Fruit fly (Drosophila melanogaster) whole organism, embryonic: Measurements from ENCODE around the gene CG31174.

ENCODE experiments used
- B-H2 ChIP-seq: fragments of 200-800 bp; sonication (Bioruptor generic); optimal IDR thresholded peaks from 2 replicates; lab custom pipeline; 2018; ENCODE audit warnings: missing biosample characterization, mild to moderate bottlenecking, missing genetic modification characterization
- BEAF-32 ChIP-seq: fragments of 200-800 bp; sonication (Bioruptor generic); optimal IDR thresholded peaks from 3 replicates; lab custom pipeline; 2017; ENCODE audit warnings: missing biosample characterization, missing genetic modification characterization, mild to moderate bottlenecking, moderate library complexity, missing genetic modification reagents
- CG10959 ChIP-seq: fragments of 200-800 bp; sonication (Bioruptor generic); IDR thresholded peaks from 2 replicates; pipeline ENCODE4 v1.3.6; 2022; ENCODE audit warnings: missing biosample characterization, missing genetic modification characterization
- CG12155 ChIP-seq: fragments of 200-800 bp; sonication (Bioruptor generic); optimal IDR thresholded peaks from 3 replicates; lab custom pipeline; 2016; ENCODE audit warnings: missing biosample characterization, missing genetic modification characterization
- CG13123 ChIP-seq: fragments of 200-800 bp; sonication (Bioruptor generic); optimal IDR thresholded peaks from 2 replicates; lab custom pipeline; 2016; ENCODE audit warnings: missing biosample characterization, missing genetic modification characterization
- CG13287 ChIP-seq: fragments of 200-800 bp; sonication (Bioruptor generic); IDR thresholded peaks from 2 replicates; pipeline ENCODE4 v1.3.6; 2022; ENCODE audit warnings: missing biosample characterization, missing genetic modification characterization; ENCODE audit not compliant: partially characterized antibody
- CG13296 ChIP-seq: fragments of 200-800 bp; sonication (Bioruptor generic); optimal IDR thresholded peaks from 3 replicates; lab custom pipeline; 2018; ENCODE audit warnings: missing biosample characterization, mild to moderate bottlenecking, missing genetic modification characterization
- CG14965 ChIP-seq: fragments of 200-800 bp; sonication (Bioruptor generic); optimal IDR thresholded peaks from 2 replicates; lab custom pipeline; 2016; ENCODE audit warnings: missing biosample characterization, missing genetic modification characterization, borderline replicate concordance
- CG15696 ChIP-seq: fragments of 200-800 bp; sonication (Bioruptor generic); optimal IDR thresholded peaks from 2 replicates; lab custom pipeline; 2019; ENCODE audit warnings: missing biosample characterization, mild to moderate bottlenecking, missing genetic modification characterization, moderate library complexity
- CG16813 ChIP-seq: fragments of 200-800 bp; sonication (Bioruptor generic); IDR thresholded peaks from 3 replicates; pipeline ENCODE4 v1.3.6; 2022; ENCODE audit warnings: missing biosample characterization, missing genetic modification characterization; ENCODE audit not compliant: partially characterized antibody
- CG17802 ChIP-seq: fragments of 200-800 bp; sonication (Bioruptor generic); optimal IDR thresholded peaks from 2 replicates; lab custom pipeline; 2018; ENCODE audit warnings: missing biosample characterization, mild to moderate bottlenecking, missing genetic modification characterization, moderate library complexity
- CG18599 ChIP-seq: fragments of 200-800 bp; sonication (Bioruptor generic); optimal IDR thresholded peaks from 3 replicates; lab custom pipeline; 2017; ENCODE audit warnings: missing biosample characterization, missing genetic modification characterization, mild to moderate bottlenecking, moderate library complexity, missing genetic modification reagents
- CG2116 ChIP-seq: fragments of 200-800 bp; sonication (Bioruptor generic); optimal IDR thresholded peaks from 3 replicates; lab custom pipeline; 2018; ENCODE audit warnings: missing biosample characterization, mild to moderate bottlenecking, missing genetic modification characterization
- CG34376 ChIP-seq: fragments of 200-800 bp; sonication (Bioruptor generic); optimal IDR thresholded peaks from 2 replicates; lab custom pipeline; 2018; ENCODE audit warnings: missing biosample characterization, mild to moderate bottlenecking, missing genetic modification characterization
- CG34422 ChIP-seq: fragments of 200-800 bp; sonication (Bioruptor generic); IDR thresholded peaks from 3 replicates; pipeline ENCODE4 v1.3.6; 2022; ENCODE audit warnings: missing biosample characterization, missing genetic modification characterization
- CG3838 ChIP-seq: fragments of 200-800 bp; sonication (Bioruptor generic); optimal IDR thresholded peaks from 3 replicates; lab custom pipeline; 2016; ENCODE audit warnings: missing biosample characterization, missing genetic modification characterization
- CG3847 ChIP-seq: fragments of 200-800 bp; sonication (Bioruptor generic); IDR thresholded peaks from 2 replicates; pipeline ENCODE4 v1.3.6; 2022; ENCODE audit warnings: missing biosample characterization, missing genetic modification characterization
- CG7357 ChIP-seq: fragments of 200-800 bp; sonication (Bioruptor generic); IDR thresholded peaks from 3 replicates; pipeline ENCODE4 v1.3.6; 2022; ENCODE audit warnings: missing biosample characterization, missing genetic modification characterization
- CG7786 ChIP-seq: fragments of 200-800 bp; sonication (Bioruptor generic); optimal IDR thresholded peaks from 2 replicates; lab custom pipeline; 2016; ENCODE audit warnings: missing biosample characterization, missing genetic modification characterization
- CG8290 ChIP-seq, 3 experiments: fragments of 200-800 bp; sonication (Bioruptor generic); optimal IDR thresholded peaks; 2 replicates each; lab custom pipeline; 2016 to 2019; ENCODE audit warnings: missing biosample characterization in 3 of 3, missing genetic modification characterization in 3 of 3, mild to moderate bottlenecking in 2 of 3, moderate library complexity in 1 of 3
- CG8359 ChIP-seq: fragments of 200-800 bp; sonication (Bioruptor generic); optimal IDR thresholded peaks from 2 replicates; lab custom pipeline; 2017; ENCODE audit warnings: missing biosample characterization, mild to moderate bottlenecking, missing genetic modification characterization, borderline replicate concordance
- D19B ChIP-seq: fragments of 200-800 bp; sonication (Bioruptor generic); optimal IDR thresholded peaks from 2 replicates; lab custom pipeline; 2017; ENCODE audit warnings: missing biosample characterization, mild to moderate bottlenecking, missing genetic modification characterization
- Dp ChIP-seq: fragments of 200-800 bp; sonication (Bioruptor generic); optimal IDR thresholded peaks from 2 replicates; lab custom pipeline; 2018; ENCODE audit warnings: missing biosample characterization, mild to moderate bottlenecking, missing genetic modification characterization, moderate library complexity
- Eip74EF ChIP-seq, 2 experiments: fragments of 200-800 bp in 1 of 2; fragments of >200 bp in 1 of 2; sonication (Bioruptor generic) in 1 of 2; optimal IDR thresholded peaks; 2 replicates each; lab custom pipeline; 2017 to 2019; ENCODE audit warnings: missing biosample characterization in 2 of 2, missing genetic modification characterization in 2 of 2, mild to moderate bottlenecking in 1 of 2, moderate library complexity in 1 of 2
- Mes4 ChIP-seq: fragments of 200-800 bp; sonication (Bioruptor generic); optimal IDR thresholded peaks from 2 replicates; lab custom pipeline; 2016; ENCODE audit warnings: missing biosample characterization, missing genetic modification characterization
- Nf-YA ChIP-seq: fragments of 200-800 bp; sonication (Bioruptor generic); IDR thresholded peaks from 2 replicates; pipeline ENCODE4 v1.3.6; 2022; ENCODE audit warnings: missing biosample characterization, missing genetic modification characterization
- Optix ChIP-seq: fragments of 200-800 bp; sonication (Bioruptor generic); IDR thresholded peaks from 3 replicates; pipeline ENCODE4 v1.3.6; 2022; ENCODE audit warnings: missing biosample characterization, missing genetic modification characterization
- Spps ChIP-seq: fragments of 200-800 bp; sonication (Bioruptor generic); optimal IDR thresholded peaks from 2 replicates; lab custom pipeline; 2018; ENCODE audit warnings: missing biosample characterization, mild to moderate bottlenecking, missing genetic modification characterization
- Sry-δ ChIP-seq: fragments of 200-800 bp; sonication (Bioruptor generic); optimal IDR thresholded peaks from 2 replicates; lab custom pipeline; 2016; ENCODE audit warnings: missing biosample characterization, missing genetic modification characterization
- YL-1 ChIP-seq: fragments of 200-800 bp; sonication (Bioruptor generic); optimal IDR thresholded peaks from 3 replicates; lab custom pipeline; 2017; ENCODE audit warnings: missing biosample characterization, mild to moderate bottlenecking, missing genetic modification characterization
- amos ChIP-seq: fragments of 200-800 bp; sonication (Bioruptor generic); IDR thresholded peaks from 2 replicates; pipeline ENCODE4 v1.3.6; 2022; ENCODE audit warnings: missing biosample characterization, missing genetic modification characterization; ENCODE audit not compliant: partially characterized antibody
- bbx ChIP-seq: fragments of 200-800 bp; sonication (Bioruptor generic); IDR thresholded peaks from 2 replicates; pipeline ENCODE4 v1.3.6; 2022; ENCODE audit warnings: missing biosample characterization, missing genetic modification characterization; ENCODE audit not compliant: partially characterized antibody
- bcd ChIP-seq: fragments of 200-800 bp; sonication (Bioruptor generic); optimal IDR thresholded peaks from 2 replicates; lab custom pipeline; 2017; ENCODE audit warnings: missing biosample characterization, mild to moderate bottlenecking, missing genetic modification characterization
- bowl ChIP-seq: fragments of 200-800 bp; sonication (Bioruptor generic); IDR thresholded peaks from 2 replicates; pipeline ENCODE4 v1.3.6; 2022; ENCODE audit warnings: missing biosample characterization, missing genetic modification characterization
- caup ChIP-seq: fragments of 200-800 bp; sonication (Bioruptor generic); optimal IDR thresholded peaks from 3 replicates; lab custom pipeline; 2017; ENCODE audit warnings: missing biosample characterization, mild to moderate bottlenecking, missing genetic modification characterization, moderate library complexity; ENCODE audit not compliant: severe bottlenecking
- chif ChIP-seq, 2 experiments: fragments of 200-800 bp; sonication (Bioruptor generic); optimal IDR thresholded peaks; 3 replicates each; lab custom pipeline; 2016; ENCODE audit warnings: missing biosample characterization in 2 of 2, missing genetic modification characterization in 2 of 2
- corto ChIP-seq: fragments of 200-800 bp; sonication (Bioruptor generic); optimal IDR thresholded peaks from 2 replicates; lab custom pipeline; 2016; ENCODE audit warnings: missing biosample characterization, mild to moderate bottlenecking, missing genetic modification characterization, moderate library complexity
- dati ChIP-seq: fragments of 200-800 bp; sonication (Bioruptor generic); IDR thresholded peaks from 2 replicates; pipeline ENCODE4 v1.3.6; 2022; ENCODE audit warnings: missing biosample characterization, missing genetic modification characterization
- dmrt99B ChIP-seq: fragments of 200-800 bp; sonication (Bioruptor generic); optimal IDR thresholded peaks from 2 replicates; lab custom pipeline; 2018; ENCODE audit warnings: missing biosample characterization, mild to moderate bottlenecking, missing genetic modification characterization, moderate library complexity
- esg ChIP-seq: fragments of 200-800 bp; sonication (Bioruptor generic); conservative IDR thresholded peaks from 2 replicates; pipeline ENCODE4 v1.3.6; 2022; ENCODE audit warnings: missing biosample characterization, missing genetic modification characterization
- exex ChIP-seq: fragments of 200-800 bp; sonication (Bioruptor generic); optimal IDR thresholded peaks from 4 replicates; lab custom pipeline; 2018; ENCODE audit warnings: missing biosample characterization, mild to moderate bottlenecking, missing genetic modification characterization, moderate library complexity
- gro ChIP-seq: fragments of 200-800 bp; sonication (Bioruptor generic); optimal IDR thresholded peaks from 2 replicates; lab custom pipeline; 2016; ENCODE audit warnings: missing biosample characterization, missing genetic modification characterization
- her ChIP-seq: fragments of 200-800 bp; sonication (Bioruptor generic); optimal IDR thresholded peaks from 2 replicates; lab custom pipeline; 2016; ENCODE audit warnings: missing biosample characterization, missing genetic modification characterization
- kah ChIP-seq: fragments of 200-800 bp; sonication (Bioruptor generic); optimal IDR thresholded peaks from 2 replicates; lab custom pipeline; 2018; ENCODE audit warnings: missing biosample characterization, mild to moderate bottlenecking, missing genetic modification characterization
- nerfin-2 ChIP-seq: fragments of 200-800 bp; sonication (Bioruptor generic); IDR thresholded peaks from 2 replicates; pipeline ENCODE4 v1.3.6; 2022; ENCODE audit warnings: missing biosample characterization, missing genetic modification characterization; ENCODE audit not compliant: partially characterized antibody
- org-1 ChIP-seq: fragments of 200-800 bp; sonication (Bioruptor generic); optimal IDR thresholded peaks from 2 replicates; lab custom pipeline; 2017; ENCODE audit warnings: missing biosample characterization, missing genetic modification characterization
- zen2 ChIP-seq: fragments of 200-800 bp; sonication (Bioruptor generic); IDR thresholded peaks from 3 replicates; pipeline ENCODE4 v1.3.6; 2022; ENCODE audit warnings: missing biosample characterization, missing genetic modification characterization; ENCODE audit not compliant: partially characterized antibody

CG31174 gene

dm6 chr3R:21862137-21862850, 7.0 kb downstream of the CG31174 start (continued):
- TF ChIP-seq nerfin-2 (GFP tag; lab: Robert Waterston, UW) (no peak), CG15696 (tag; lab: Kevin White, UChicago) (no peak), YL-1 (GFP tag; lab: Kevin White, UChicago) (peak; percentile 46), CG13296 (GFP tag; lab: Kevin White, UChicago) (no peak), CG34422 (GFP tag; lab: Robert Waterston, UW) (peak; percentile 74), CG18599 (peak; percentile 3), bcd (GFP tag; lab: Kevin White, UChicago) (peak; percentile 55), her (GFP tag; lab: Kevin White, UChicago) (peak; percentile 41), caup (GFP tag; lab: Kevin White, UChicago) (no peak), Optix (GFP tag; lab: Robert Waterston, UW) (peak; percentile 56; the same call in 2 of the 3 replicates), esg (GFP tag; lab: Robert Waterston, UW) (peak; percentile 65), bowl (GFP tag; lab: Robert Waterston, UW) (no peak), CG12155 (GFP tag; lab: Kevin White, UChicago) (peak; percentile 37), amos (no peak), Sry-δ (GFP tag; lab: Kevin White, UChicago) (no peak), CG8359 (GFP tag; lab: Kevin White, UChicago) (peak; percentile 51), CG8290 (GFP tag; optimal IDR thresholded peaks at IDR 0.05; lab: Kevin White, UChicago) (peak; percentile 68), CG8290 (tag; optimal IDR thresholded peaks at IDR 0.05; lab: Kevin White, UChicago) (peak; percentile 15 to 39), CG14965 (GFP tag; lab: Kevin White, UChicago) (no peak), D19B (GFP tag; lab: Kevin White, UChicago) (no peak), CG10959 (GFP tag; lab: Robert Waterston, UW) (peak; percentile 54), Nf-YA (GFP tag; lab: Robert Waterston, UW) (no peak), dati (peak; percentile 59; the same call in 1 of the 2 replicates), CG7786 (GFP tag; lab: Kevin White, UChicago) (no peak), kah (GFP tag; lab: Kevin White, UChicago) (peak; percentile 43), CG2116 (GFP tag; lab: Kevin White, UChicago) (peak; percentile 41), CG13123 (GFP tag; lab: Kevin White, UChicago) (peak; percentile 61), chif (GFP tag; optimal IDR thresholded peaks at IDR 0.05; lab: Kevin White, UChicago) (peak in 1 of 2 experiments; percentile 81), Mes4 (no peak), Eip74EF (GFP tag; optimal IDR thresholded peaks at IDR 0.05; lab: Kevin White, UChicago) (peak in 1 of 2 experiments; percentile 81), exex (no peak), corto (no peak), CG17802 (tag; lab: Kevin White, UChicago) (peak; percentile 34), BEAF-32 (GFP tag; lab: Kevin White, UChicago) (no peak), bbx (GFP tag; lab: Robert Waterston, UW) (no peak), CG13287 (GFP tag; lab: Robert Waterston, UW) (no peak), dmrt99B (tag; lab: Kevin White, UChicago) (peak; percentile 87), B-H2 (GFP tag; lab: Kevin White, UChicago) (no peak), CG3838 (GFP tag; lab: Kevin White, UChicago) (no peak), zen2 (GFP tag; lab: Robert Waterston, UW) (no peak), org-1 (GFP tag; lab: Kevin White, UChicago) (peak; percentile 87), CG16813 (no peak), CG7357 (GFP tag; lab: Robert Waterston, UW) (peak; percentile 68; the same call in 1 of the 3 replicates), Spps (tag; lab: Kevin White, UChicago) (peak; percentile 56), CG34376 (GFP tag; lab: Kevin White, UChicago) (no peak), CG3847 (peak; percentile 39; the same call in 1 of the 2 replicates), Dp (no peak), gro (GFP tag; lab: Kevin White, UChicago) (no peak)
